Fruit fly (Drosophila melanogaster) whole organism, embryonic: ENCODE data around the gene E2f2.

Experiments
- B-H2 ChIP-seq: fragments of 200-800 bp; sonication (Bioruptor generic); optimal IDR thresholded peaks from 2 replicates; lab custom pipeline; 2018; ENCODE audit warnings: missing biosample characterization, mild to moderate bottlenecking, missing genetic modification characterization
- CG10274 ChIP-seq: fragments of 200-800 bp; sonication (Bioruptor generic); optimal IDR thresholded peaks from 3 replicates; lab custom pipeline; 2017; ENCODE audit warnings: missing biosample characterization, mild to moderate bottlenecking, missing genetic modification characterization
- CG11247 ChIP-seq: fragments of 200-800 bp; sonication (Bioruptor generic); IDR thresholded peaks from 2 replicates; pipeline ENCODE4 v1.3.6; 2022; ENCODE audit warnings: missing biosample characterization, missing genetic modification characterization
- CG12071 ChIP-seq: fragments of 200-800 bp; sonication (Bioruptor generic); optimal IDR thresholded peaks from 3 replicates; lab custom pipeline; 2018; ENCODE audit warnings: missing biosample characterization, mild to moderate bottlenecking, missing genetic modification characterization
- CG13296 ChIP-seq: fragments of 200-800 bp; sonication (Bioruptor generic); optimal IDR thresholded peaks from 3 replicates; lab custom pipeline; 2018; ENCODE audit warnings: missing biosample characterization, mild to moderate bottlenecking, missing genetic modification characterization
- CG13424 ChIP-seq: fragments of 200-800 bp; sonication (Bioruptor generic); optimal IDR thresholded peaks from 2 replicates; lab custom pipeline; 2019; ENCODE audit warnings: missing biosample characterization, mild to moderate bottlenecking, missing genetic modification characterization, moderate library complexity
- CG16863 ChIP-seq: fragments of 200-800 bp; sonication (Bioruptor generic); optimal IDR thresholded peaks from 3 replicates; lab custom pipeline; 2016; ENCODE audit warnings: missing biosample characterization, missing genetic modification characterization
- CG17361 ChIP-seq: fragments of 200-800 bp; sonication (Bioruptor generic); IDR thresholded peaks from 3 replicates; pipeline ENCODE4 v1.3.6; 2022; ENCODE audit warnings: missing biosample characterization, missing genetic modification characterization
- CG17802 ChIP-seq: fragments of 200-800 bp; sonication (Bioruptor generic); optimal IDR thresholded peaks from 2 replicates; lab custom pipeline; 2018; ENCODE audit warnings: missing biosample characterization, mild to moderate bottlenecking, missing genetic modification characterization, moderate library complexity
- CG18476 ChIP-seq: fragments of 200-800 bp; sonication (Bioruptor generic); optimal IDR thresholded peaks from 2 replicates; lab custom pipeline; 2016; ENCODE audit warnings: missing biosample characterization, mild to moderate bottlenecking, missing genetic modification characterization
- CG32767 ChIP-seq: fragments of 200-800 bp; sonication (Bioruptor generic); IDR thresholded peaks from 2 replicates; pipeline ENCODE4 v1.3.6; 2022; ENCODE audit warnings: missing biosample characterization, missing genetic modification characterization
- CG4360 ChIP-seq: fragments of 200-800 bp; sonication (Bioruptor generic); IDR thresholded peaks from 2 replicates; pipeline ENCODE4 v1.3.6; 2022; ENCODE audit warnings: missing biosample characterization, missing genetic modification characterization
- CG7556 ChIP-seq: fragments of 200-800 bp; sonication (Bioruptor generic); optimal IDR thresholded peaks from 2 replicates; lab custom pipeline; 2017; ENCODE audit warnings: missing biosample characterization, mild to moderate bottlenecking, missing genetic modification characterization
- CG7786 ChIP-seq: fragments of 200-800 bp; sonication (Bioruptor generic); optimal IDR thresholded peaks from 2 replicates; lab custom pipeline; 2016; ENCODE audit warnings: missing biosample characterization, missing genetic modification characterization
- CG7839 ChIP-seq: fragments of 200-800 bp; sonication (Bioruptor generic); optimal IDR thresholded peaks from 3 replicates; lab custom pipeline; 2018; ENCODE audit warnings: missing biosample characterization, mild to moderate bottlenecking, missing genetic modification characterization, moderate library complexity
- CG7928 ChIP-seq: fragments of 200-800 bp; sonication (Bioruptor generic); optimal IDR thresholded peaks from 2 replicates; lab custom pipeline; 2017; ENCODE audit warnings: missing biosample characterization, mild to moderate bottlenecking, missing genetic modification characterization
- CG7963 ChIP-seq: fragments of 200-800 bp; sonication (Bioruptor generic); IDR thresholded peaks from 3 replicates; pipeline ENCODE4 v1.3.6; 2022; ENCODE audit warnings: missing biosample characterization, missing genetic modification characterization; ENCODE audit not compliant: partially characterized antibody
- CG9437 ChIP-seq: fragments of 200-800 bp; sonication (Bioruptor generic); optimal IDR thresholded peaks from 2 replicates; lab custom pipeline; 2018; ENCODE audit warnings: missing biosample characterization, mild to moderate bottlenecking, missing genetic modification characterization
- CG9817 ChIP-seq: fragments of 200-800 bp; sonication (Bioruptor generic); optimal IDR thresholded peaks from 2 replicates; lab custom pipeline; 2018; ENCODE audit warnings: missing biosample characterization, mild to moderate bottlenecking, missing genetic modification characterization, moderate library complexity
- CHES-1-like ChIP-seq: fragments of 200-800 bp; sonication (Bioruptor generic); optimal IDR thresholded peaks from 2 replicates; lab custom pipeline; 2016; ENCODE audit warnings: missing biosample characterization, missing genetic modification characterization
- Chrac-16 ChIP-seq: fragments of 200-800 bp; sonication (Bioruptor generic); optimal IDR thresholded peaks from 3 replicates; lab custom pipeline; 2016; ENCODE audit warnings: missing biosample characterization, missing genetic modification characterization
- Dad ChIP-seq: fragments of 200-800 bp; sonication (Bioruptor generic); optimal IDR thresholded peaks from 3 replicates; lab custom pipeline; 2016; ENCODE audit warnings: missing biosample characterization, missing genetic modification characterization
- Dip3 ChIP-seq: fragments of 200-800 bp; sonication (Bioruptor generic); optimal IDR thresholded peaks from 3 replicates; lab custom pipeline; 2016; ENCODE audit warnings: missing biosample characterization, missing genetic modification characterization
- Ets65A ChIP-seq: fragments of 200-800 bp; sonication (Bioruptor generic); peaks from one replicate; lab custom pipeline; 2016; ENCODE audit warnings: missing biosample characterization, missing genetic modification characterization
- HLH3B ChIP-seq: fragments of 200-800 bp; sonication (Bioruptor generic); IDR thresholded peaks from 2 replicates; pipeline ENCODE4 v1.3.6; 2022; ENCODE audit warnings: missing biosample characterization, missing genetic modification characterization
- MBD-R2 ChIP-seq: fragments of 200-800 bp; sonication (Bioruptor generic); IDR thresholded peaks from 2 replicates; pipeline ENCODE4 v1.3.6; 2022; ENCODE audit warnings: missing biosample characterization, missing genetic modification characterization
- Mad ChIP-seq: fragments of 200-800 bp; sonication (Bioruptor generic); optimal IDR thresholded peaks from 2 replicates; lab custom pipeline; 2016; ENCODE audit warnings: missing biosample characterization, missing genetic modification characterization
- Nf-YB ChIP-seq: fragments of 200-800 bp; sonication (Bioruptor generic); optimal IDR thresholded peaks from 3 replicates; lab custom pipeline; 2019; ENCODE audit warnings: missing biosample characterization, mild to moderate bottlenecking, missing genetic modification characterization, moderate library complexity
- ap ChIP-seq: fragments of 200-800 bp; sonication (Bioruptor generic); IDR thresholded peaks from 2 replicates; pipeline ENCODE4 v1.3.6; 2022; ENCODE audit warnings: missing biosample characterization, missing genetic modification characterization
- ash1 ChIP-seq: fragments of 200-800 bp; sonication (Bioruptor generic); optimal IDR thresholded peaks from 2 replicates; lab custom pipeline; 2018; ENCODE audit warnings: missing biosample characterization, mild to moderate bottlenecking, missing genetic modification characterization
- ato ChIP-seq: fragments of 200-800 bp; sonication (Bioruptor generic); IDR thresholded peaks from 2 replicates; pipeline ENCODE4 v1.3.6; 2022; ENCODE audit warnings: missing biosample characterization, missing genetic modification characterization; ENCODE audit not compliant: partially characterized antibody
- bigmax ChIP-seq: fragments of 200-800 bp; sonication (Bioruptor generic); optimal IDR thresholded peaks from 2 replicates; lab custom pipeline; 2018; ENCODE audit warnings: missing biosample characterization, mild to moderate bottlenecking, missing genetic modification characterization
- bowl ChIP-seq: fragments of 200-800 bp; sonication (Bioruptor generic); IDR thresholded peaks from 2 replicates; pipeline ENCODE4 v1.3.6; 2022; ENCODE audit warnings: missing biosample characterization, missing genetic modification characterization
- cg ChIP-seq: fragments of 200-800 bp; sonication (Bioruptor generic); optimal IDR thresholded peaks from 3 replicates; lab custom pipeline; 2019; ENCODE audit warnings: missing biosample characterization, mild to moderate bottlenecking, missing genetic modification characterization, moderate library complexity
- croc ChIP-seq: fragments of 200-800 bp; sonication (Bioruptor generic); conservative IDR thresholded peaks from 3 replicates; pipeline ENCODE4 v1.3.6; 2022; ENCODE audit warnings: missing biosample characterization, missing genetic modification characterization
- dan ChIP-seq: fragments of 200-800 bp; sonication (Bioruptor generic); IDR thresholded peaks from 2 replicates; pipeline ENCODE4 v1.3.6; 2022; ENCODE audit warnings: missing biosample characterization, missing genetic modification characterization
- eve ChIP-seq, 2 experiments: fragments of >200 bp; optimal IDR thresholded peaks; 2 replicates each; lab custom pipeline; 2017; ENCODE audit warnings: missing biosample characterization in 2 of 2, missing genetic modification characterization in 2 of 2
- ftz-f1 ChIP-seq: fragments of 200-800 bp; sonication (Bioruptor generic); optimal IDR thresholded peaks from 2 replicates; lab custom pipeline; 2016; ENCODE audit warnings: missing biosample characterization, missing genetic modification characterization
- grn ChIP-seq: fragments of 200-800 bp; sonication (Bioruptor generic); optimal IDR thresholded peaks from 3 replicates; lab custom pipeline; 2017; ENCODE audit warnings: missing biosample characterization, missing genetic modification characterization
- gsb-n ChIP-seq: fragments of 200-800 bp; sonication (Bioruptor generic); optimal IDR thresholded peaks from 3 replicates; lab custom pipeline; 2018; ENCODE audit warnings: missing biosample characterization, mild to moderate bottlenecking, missing genetic modification characterization
- her ChIP-seq: fragments of 200-800 bp; sonication (Bioruptor generic); optimal IDR thresholded peaks from 2 replicates; lab custom pipeline; 2016; ENCODE audit warnings: missing biosample characterization, missing genetic modification characterization
- hkb ChIP-seq, 2 experiments: fragments of 200-800 bp in 1 of 2; fragments of >200 bp in 1 of 2; sonication (Bioruptor generic) in 1 of 2; IDR thresholded peaks in 1 of 2; optimal IDR thresholded peaks in 1 of 2; 2 replicates each; pipeline versions ENCODE4 v1.3.6 to Lab custom; 2017 to 2022; ENCODE audit warnings: missing biosample characterization in 1 of 2, missing genetic modification characterization in 1 of 2
- lilli ChIP-seq: fragments of 200-800 bp; sonication (Bioruptor generic); optimal IDR thresholded peaks from 3 replicates; lab custom pipeline; 2016; ENCODE audit warnings: missing biosample characterization, missing genetic modification characterization
- lmd ChIP-seq: fragments of 200-800 bp; sonication (Bioruptor generic); IDR thresholded peaks from 2 replicates; pipeline ENCODE4 v1.3.6; 2022; ENCODE audit warnings: missing biosample characterization, missing genetic modification characterization
- pb ChIP-seq: fragments of 200-800 bp; sonication (Bioruptor generic); optimal IDR thresholded peaks from 3 replicates; lab custom pipeline; 2016; ENCODE audit warnings: missing biosample characterization, missing genetic modification characterization
- rib ChIP-seq: fragments of 200-800 bp; sonication (Bioruptor generic); IDR thresholded peaks from 2 replicates; pipeline ENCODE4 v1.3.6; 2022; ENCODE audit warnings: missing biosample characterization, missing genetic modification characterization
- scrt ChIP-seq: fragments of 200-800 bp; sonication (Bioruptor generic); optimal IDR thresholded peaks from 2 replicates; lab custom pipeline; 2018; ENCODE audit warnings: missing biosample characterization, mild to moderate bottlenecking, missing genetic modification characterization, moderate library complexity
- sr ChIP-seq: fragments of 200-800 bp; sonication (Bioruptor generic); IDR thresholded peaks from 3 replicates; pipeline ENCODE4 v1.3.6; 2022; ENCODE audit warnings: missing biosample characterization, missing genetic modification characterization
- tgo ChIP-seq: fragments of 200-800 bp; sonication (Bioruptor generic); IDR thresholded peaks from 3 replicates; pipeline ENCODE4 v1.3.6; 2022; ENCODE audit warnings: missing biosample characterization, missing genetic modification characterization
- vnd ChIP-seq: fragments of 200-800 bp; sonication (Bioruptor generic); IDR thresholded peaks from 3 replicates; pipeline ENCODE4 v1.3.6; 2022; ENCODE audit warnings: missing biosample characterization, missing genetic modification characterization; ENCODE audit not compliant: partially characterized antibody
- vvl ChIP-seq: fragments of 200-800 bp; sonication (Bioruptor generic); IDR thresholded peaks from 2 replicates; pipeline ENCODE4 v1.3.6; 2022; ENCODE audit warnings: missing biosample characterization, missing genetic modification characterization
- wek ChIP-seq: fragments of 200-800 bp; sonication (Bioruptor generic); optimal IDR thresholded peaks from 3 replicates; lab custom pipeline; 2018; ENCODE audit warnings: missing biosample characterization, mild to moderate bottlenecking, missing genetic modification characterization, moderate library complexity
- z ChIP-seq: fragments of 200-800 bp; sonication (Bioruptor generic); IDR thresholded peaks from 3 replicates; pipeline ENCODE4 v1.3.6; 2022; ENCODE audit warnings: missing biosample characterization, missing genetic modification characterization

Gene E2f2

dm6 chr2L:21162875-21163274, 6.3 kb upstream of the E2f2 start, which contains the start of gene Nbr (continued):
- TF ChIP-seq eve (GFP tag; optimal IDR thresholded peaks at IDR 0.05; lab: Kevin White, UChicago), result no peak
- TF ChIP-seq CG4360 (GFP tag; lab: Robert Waterston, UW), result no peak
- TF ChIP-seq ap, result no peak
- no peak for TF ChIP-seq CG18476
- peak; percentile 33; the same call in 1 of the 2 replicates for TF ChIP-seq ato (GFP tag; lab: Robert Waterston, UW)
- no peak for TF ChIP-seq CG13424 (tag; lab: Kevin White, UChicago)
- 0 out of 2 replicates have a peak, but pooled peaks have one; percentile 7 for TF ChIP-seq vvl (GFP tag; lab: Robert Waterston, UW)
- no peak for TF ChIP-seq lmd (GFP tag; lab: Robert Waterston, UW)
- TF ChIP-seq HLH3B (GFP tag; lab: Robert Waterston, UW), result 0 out of 2 replicates have a peak, but pooled peaks have one; percentile 4
- no peak for TF ChIP-seq wek (GFP tag; lab: Kevin White, UChicago)
- no peak for TF ChIP-seq sr (GFP tag; lab: Robert Waterston, UW)
- TF ChIP-seq her (GFP tag; lab: Kevin White, UChicago), result no peak
- no peak for TF ChIP-seq CG7928 (GFP tag; lab: Kevin White, UChicago)
- no peak for TF ChIP-seq Chrac-16 (GFP tag; lab: Kevin White, UChicago)
- no peak for TF ChIP-seq bigmax (GFP tag; lab: Kevin White, UChicago)
- no peak for TF ChIP-seq CG16863
- no peak for TF ChIP-seq CG12071 (GFP tag; lab: Kevin White, UChicago)
- no peak for TF ChIP-seq z (GFP tag; lab: Robert Waterston, UW)
- TF ChIP-seq B-H2, result no peak
- no peak for TF ChIP-seq CG32767 (GFP tag; lab: Robert Waterston, UW)
- TF ChIP-seq vnd (GFP tag; lab: Robert Waterston, UW), result 0 out of 3 replicates have a peak, but pooled peaks have one; percentile 19
- no peak for TF ChIP-seq Mad (GFP tag; lab: Kevin White, UChicago)
- no peak for TF ChIP-seq hkb (optimal IDR thresholded peaks at IDR 0.05; lab: Kevin White, UChicago)
- no peak for TF ChIP-seq hkb (GFP tag; IDR thresholded peaks at IDR 0.05; lab: Robert Waterston, UW)
- no peak for TF ChIP-seq dan
- TF ChIP-seq bowl, result no peak
- TF ChIP-seq CHES-1-like (GFP tag; lab: Kevin White, UChicago), result no peak
- TF ChIP-seq scrt (GFP tag; lab: Kevin White, UChicago), result no peak
- TF ChIP-seq CG7786 (GFP tag; lab: Kevin White, UChicago), result no peak
- no peak for TF ChIP-seq CG9437 (GFP tag; lab: Kevin White, UChicago)
- TF ChIP-seq CG7839 (tag; lab: Kevin White, UChicago), result no peak
- TF ChIP-seq Dad, result no peak
- no peak for TF ChIP-seq lilli (GFP tag; lab: Kevin White, UChicago)
- peak; percentile 71 for TF ChIP-seq Ets65A
- no peak for TF ChIP-seq cg

- TF ChIP-seq CG10274 (peak; percentile 37), ftz-f1 (no peak), CG12071 (GFP tag; lab: Kevin White, UChicago) (peak; percentile 64), Dip3 (GFP tag; lab: Kevin White, UChicago) (peak; percentile 72), grn (GFP tag; lab: Kevin White, UChicago) (no peak), CG17802 (tag; lab: Kevin White, UChicago) (peak; percentile 31), CG7556 (GFP tag; lab: Kevin White, UChicago) (peak; percentile 81), tgo (GFP tag; lab: Robert Waterston, UW) (peak; percentile 79), Nf-YB (GFP tag; lab: Kevin White, UChicago) (peak; percentile 58), rib (GFP tag; lab: Robert Waterston, UW) (peak; percentile 63), CG11247 (GFP tag; lab: Robert Waterston, UW) (peak; percentile 72; the same call in 1 of the 2 replicates), pb (GFP tag; lab: Kevin White, UChicago) (no peak), ash1 (GFP tag; lab: Kevin White, UChicago) (peak; percentile 37), CG17361 (GFP tag; lab: Robert Waterston, UW) (peak; percentile 87), CG7963 (GFP tag; lab: Robert Waterston, UW) (no peak), CG9817 (tag; lab: Kevin White, UChicago) (peak; percentile 77), MBD-R2 (GFP tag; lab: Robert Waterston, UW) (peak; percentile 81), croc (GFP tag; lab: Robert Waterston, UW) (peak; percentile 60), CG13296 (peak; percentile 83), gsb-n (tag; lab: Kevin White, UChicago) (peak; percentile 61)
These were observed 2.0 kb upstream of the E2f2 start, which contains the start of the genes Coq3 and Pld3 for dm6 chr2L:21158554-21158953. Gene Coq3 (minus strand): TSS chr2L:21158611. Gene Pld3 (plus strand): TSS chr2L:21158847.
